Fruit fly (Drosophila melanogaster) whole organism, embryonic: ENCODE measurements around the gene T48.

Experiments
- ATbp ChIP-seq: fragments of 200-800 bp; sonication (Bioruptor generic); optimal IDR thresholded peaks from 2 replicates; lab custom pipeline; 2017; ENCODE audit warnings: missing biosample characterization, mild to moderate bottlenecking, missing genetic modification characterization, missing genetic modification reagents
- Atf6 ChIP-seq: fragments of 200-800 bp; sonication (Bioruptor generic); IDR thresholded peaks from 2 replicates; pipeline ENCODE4 v1.3.6; 2022; ENCODE audit warnings: missing biosample characterization, missing genetic modification characterization
- CG10462 ChIP-seq: fragments of 200-800 bp; sonication (Bioruptor generic); optimal IDR thresholded peaks from 2 replicates; lab custom pipeline; 2016; ENCODE audit warnings: missing biosample characterization, missing genetic modification characterization
- CG11093 ChIP-seq: fragments of 200-800 bp; sonication (Bioruptor generic); IDR thresholded peaks from 3 replicates; pipeline ENCODE4 v1.3.6; 2022; ENCODE audit warnings: missing biosample characterization, missing genetic modification characterization
- CG11695 ChIP-seq: fragments of 200-800 bp; sonication (Bioruptor generic); IDR thresholded peaks from 3 replicates; pipeline ENCODE4 v1.3.6; 2022; ENCODE audit warnings: missing biosample characterization, missing genetic modification characterization
- CG12219 ChIP-seq: fragments of 200-800 bp; sonication (Bioruptor generic); optimal IDR thresholded peaks from 3 replicates; lab custom pipeline; 2018; ENCODE audit warnings: missing biosample characterization, mild to moderate bottlenecking, missing genetic modification characterization
- CG12659 ChIP-seq: fragments of 200-800 bp; sonication (Bioruptor generic); optimal IDR thresholded peaks from 3 replicates; lab custom pipeline; 2017; ENCODE audit warnings: mild to moderate bottlenecking, missing biosample characterization, missing genetic modification reagents, missing genetic modification characterization
- CG13123 ChIP-seq: fragments of 200-800 bp; sonication (Bioruptor generic); optimal IDR thresholded peaks from 2 replicates; lab custom pipeline; 2016; ENCODE audit warnings: missing biosample characterization, missing genetic modification characterization
- CG13775 ChIP-seq: fragments of 200-800 bp; sonication (Bioruptor generic); optimal IDR thresholded peaks from 3 replicates; lab custom pipeline; 2017; ENCODE audit warnings: missing biosample characterization, mild to moderate bottlenecking, missing genetic modification characterization
- CG15601 ChIP-seq: fragments of 200-800 bp; sonication (Bioruptor generic); optimal IDR thresholded peaks from 3 replicates; lab custom pipeline; 2019; ENCODE audit warnings: missing biosample characterization, mild to moderate bottlenecking, missing genetic modification characterization, moderate library complexity
- CG1602 ChIP-seq: fragments of 200-800 bp; sonication (Bioruptor generic); optimal IDR thresholded peaks from 3 replicates; lab custom pipeline; 2016; ENCODE audit warnings: missing biosample characterization, missing genetic modification characterization
- CG1603 ChIP-seq: fragments of 200-800 bp; sonication (Bioruptor generic); optimal IDR thresholded peaks from 2 replicates; lab custom pipeline; 2019; ENCODE audit warnings: missing biosample characterization, mild to moderate bottlenecking, missing genetic modification characterization, moderate library complexity
- CG17612 ChIP-seq: fragments of 200-800 bp; sonication (Bioruptor generic); IDR thresholded peaks from 2 replicates; pipeline ENCODE4 v1.3.6; 2022; ENCODE audit warnings: missing biosample characterization, missing genetic modification characterization
- CG18011 ChIP-seq: fragments of 200-800 bp; sonication (Bioruptor generic); optimal IDR thresholded peaks from 2 replicates; lab custom pipeline; 2017; ENCODE audit warnings: missing biosample characterization, missing genetic modification characterization, mild to moderate bottlenecking, moderate library complexity, missing genotype
- CG18619 ChIP-seq: fragments of 200-800 bp; sonication (Bioruptor generic); optimal IDR thresholded peaks from 3 replicates; lab custom pipeline; 2017; ENCODE audit warnings: missing biosample characterization, mild to moderate bottlenecking, missing genetic modification characterization
- CG30403 ChIP-seq: fragments of 200-800 bp; sonication (Bioruptor generic); optimal IDR thresholded peaks from 3 replicates; lab custom pipeline; 2016; ENCODE audit warnings: missing biosample characterization, missing genetic modification characterization
- CG3847 ChIP-seq: fragments of 200-800 bp; sonication (Bioruptor generic); IDR thresholded peaks from 2 replicates; pipeline ENCODE4 v1.3.6; 2022; ENCODE audit warnings: missing biosample characterization, missing genetic modification characterization
- CG4328 ChIP-seq: fragments of 200-800 bp; sonication (Bioruptor generic); optimal IDR thresholded peaks from 3 replicates; lab custom pipeline; 2017; ENCODE audit warnings: missing biosample characterization, missing genetic modification reagents, missing genetic modification characterization
- CG43689 ChIP-seq: fragments of 200-800 bp; sonication (Bioruptor generic); IDR thresholded peaks from 2 replicates; pipeline ENCODE4 v1.3.6; 2022; ENCODE audit warnings: missing biosample characterization, missing genetic modification characterization
- CG8089 ChIP-seq: fragments of 200-800 bp; sonication (Bioruptor generic); optimal IDR thresholded peaks from 3 replicates; lab custom pipeline; 2016; ENCODE audit warnings: missing biosample characterization, missing genetic modification characterization
- CG8944 ChIP-seq: fragments of 200-800 bp; sonication (Bioruptor generic); optimal IDR thresholded peaks from 3 replicates; lab custom pipeline; 2016; ENCODE audit warnings: missing biosample characterization, missing genetic modification characterization
- CoRest ChIP-seq: fragments of 200-800 bp; sonication (Bioruptor generic); optimal IDR thresholded peaks from 3 replicates; lab custom pipeline; 2018; ENCODE audit warnings: missing biosample characterization, mild to moderate bottlenecking, missing genetic modification characterization, moderate library complexity
- Dek ChIP-seq: fragments of 200-800 bp; sonication (Bioruptor generic); optimal IDR thresholded peaks from 3 replicates; lab custom pipeline; 2019; ENCODE audit warnings: missing biosample characterization, mild to moderate bottlenecking, missing genetic modification characterization, moderate library complexity
- Eip74EF ChIP-seq, 2 experiments: fragments of 200-800 bp in 1 of 2; fragments of >200 bp in 1 of 2; sonication (Bioruptor generic) in 1 of 2; optimal IDR thresholded peaks; 2 replicates each; lab custom pipeline; 2017 to 2019; ENCODE audit warnings: missing biosample characterization in 2 of 2, missing genetic modification characterization in 2 of 2, mild to moderate bottlenecking in 1 of 2, moderate library complexity in 1 of 2
- Fer3 ChIP-seq: fragments of 200-800 bp; sonication (Bioruptor generic); optimal IDR thresholded peaks from 2 replicates; lab custom pipeline; 2018; ENCODE audit warnings: missing biosample characterization, mild to moderate bottlenecking, missing genetic modification characterization, moderate library complexity
- H2.0 ChIP-seq: fragments of 200-800 bp; sonication (Bioruptor generic); IDR thresholded peaks from 2 replicates; pipeline ENCODE4 v1.3.6; 2022; ENCODE audit warnings: missing biosample characterization, missing genetic modification characterization
- Hr3 ChIP-seq: fragments of 200-800 bp; sonication (Bioruptor generic); optimal IDR thresholded peaks from 3 replicates; lab custom pipeline; 2016; ENCODE audit warnings: missing biosample characterization, missing genetic modification characterization
- Hr51 ChIP-seq, 2 experiments: fragments of 200-800 bp; sonication (Bioruptor generic); optimal IDR thresholded peaks; 2 replicates in 1 of 2; 3 replicates in 1 of 2; lab custom pipeline; 2016 to 2018; ENCODE audit warnings: missing biosample characterization in 2 of 2, missing genetic modification characterization in 2 of 2, mild to moderate bottlenecking in 1 of 2, moderate library complexity in 1 of 2
- Meics ChIP-seq: fragments of 200-800 bp; sonication (Bioruptor generic); optimal IDR thresholded peaks from 2 replicates; lab custom pipeline; 2017; ENCODE audit warnings: missing biosample characterization, mild to moderate bottlenecking, missing genetic modification characterization
- Optix ChIP-seq: fragments of 200-800 bp; sonication (Bioruptor generic); IDR thresholded peaks from 3 replicates; pipeline ENCODE4 v1.3.6; 2022; ENCODE audit warnings: missing biosample characterization, missing genetic modification characterization
- ash1 ChIP-seq: fragments of 200-800 bp; sonication (Bioruptor generic); optimal IDR thresholded peaks from 2 replicates; lab custom pipeline; 2018; ENCODE audit warnings: missing biosample characterization, mild to moderate bottlenecking, missing genetic modification characterization
- cad ChIP-seq: fragments of >200 bp; optimal IDR thresholded peaks from 2 replicates; lab custom pipeline; 2017; ENCODE audit warnings: missing biosample characterization, missing genetic modification characterization
- chinmo ChIP-seq: fragments of 200-800 bp; sonication (Bioruptor generic); IDR thresholded peaks from 4 replicates; pipeline ENCODE4 v1.3.6; 2022; ENCODE audit warnings: missing biosample characterization, missing genetic modification characterization; ENCODE audit not compliant: partially characterized antibody
- corto ChIP-seq: fragments of 200-800 bp; sonication (Bioruptor generic); optimal IDR thresholded peaks from 2 replicates; lab custom pipeline; 2016; ENCODE audit warnings: missing biosample characterization, mild to moderate bottlenecking, missing genetic modification characterization, moderate library complexity
- ems ChIP-seq: fragments of 200-800 bp; sonication (Bioruptor generic); optimal IDR thresholded peaks from 3 replicates; lab custom pipeline; 2016; ENCODE audit warnings: missing biosample characterization, missing genetic modification characterization
- esg ChIP-seq: fragments of 200-800 bp; sonication (Bioruptor generic); conservative IDR thresholded peaks from 2 replicates; pipeline ENCODE4 v1.3.6; 2022; ENCODE audit warnings: missing biosample characterization, missing genetic modification characterization
- fd3F ChIP-seq: fragments of 200-800 bp; sonication (Bioruptor generic); optimal IDR thresholded peaks from 2 replicates; lab custom pipeline; 2018; ENCODE audit warnings: missing biosample characterization, mild to moderate bottlenecking, missing genetic modification characterization, moderate library complexity
- fd96Cb ChIP-seq: fragments of 200-800 bp; sonication (Bioruptor generic); optimal IDR thresholded peaks from 2 replicates; lab custom pipeline; 2018; ENCODE audit warnings: missing biosample characterization, mild to moderate bottlenecking, missing genetic modification characterization, moderate library complexity
- lov ChIP-seq, 2 experiments: fragments of 200-800 bp in 1 of 2; fragments of >200 bp in 1 of 2; sonication (Bioruptor generic) in 1 of 2; IDR thresholded peaks in 1 of 2; optimal IDR thresholded peaks in 1 of 2; 2 replicates in 1 of 2; 3 replicates in 1 of 2; pipeline versions ENCODE4 v1.3.6 to Lab custom; 2017 to 2022; ENCODE audit warnings: missing biosample characterization in 1 of 2, missing genetic modification characterization in 1 of 2
- odd ChIP-seq: fragments of 200-800 bp; sonication (Bioruptor generic); optimal IDR thresholded peaks from 2 replicates; lab custom pipeline; 2017; ENCODE audit warnings: missing biosample characterization, mild to moderate bottlenecking, missing genetic modification characterization
- ranshi ChIP-seq: fragments of 200-800 bp; sonication (Bioruptor generic); IDR thresholded peaks from 2 replicates; pipeline ENCODE4 v1.3.6; 2022; ENCODE audit warnings: missing biosample characterization, missing genetic modification characterization
- row ChIP-seq: fragments of 200-800 bp; sonication (Bioruptor generic); IDR thresholded peaks from 3 replicates; pipeline ENCODE4 v1.3.6; 2022; ENCODE audit warnings: missing biosample characterization, missing genetic modification characterization
- sc ChIP-seq, 3 experiments: fragments of >200 bp in 2 of 3; fragments of 200-800 bp in 1 of 3; sonication (Bioruptor generic) in 1 of 3; optimal IDR thresholded peaks; 2 replicates in 2 of 3; 3 replicates in 1 of 3; lab custom pipeline; 2017; ENCODE audit warnings: mild to moderate bottlenecking in 1 of 3, missing biosample characterization in 1 of 3, missing genetic modification characterization in 1 of 3, missing genetic modification reagents in 1 of 3
- scrt ChIP-seq: fragments of 200-800 bp; sonication (Bioruptor generic); optimal IDR thresholded peaks from 2 replicates; lab custom pipeline; 2018; ENCODE audit warnings: missing biosample characterization, mild to moderate bottlenecking, missing genetic modification characterization, moderate library complexity
- shn ChIP-seq: fragments of 200-800 bp; sonication (Bioruptor generic); optimal IDR thresholded peaks from 3 replicates; lab custom pipeline; 2016; ENCODE audit warnings: missing biosample characterization, missing genetic modification characterization
- tio ChIP-seq: fragments of 200-800 bp; sonication (Bioruptor generic); optimal IDR thresholded peaks from 2 replicates; lab custom pipeline; 2017; ENCODE audit warnings: missing biosample characterization, missing genetic modification characterization, inconsistent platforms
- unc-4 ChIP-seq: fragments of 200-800 bp; sonication (Bioruptor generic); IDR thresholded peaks from 2 replicates; pipeline ENCODE4 v1.3.6; 2022; ENCODE audit warnings: missing biosample characterization, missing genetic modification characterization; ENCODE audit not compliant: partially characterized antibody
- unpg ChIP-seq: fragments of 200-800 bp; sonication (Bioruptor generic); optimal IDR thresholded peaks from 3 replicates; lab custom pipeline; 2018; ENCODE audit warnings: missing biosample characterization, mild to moderate bottlenecking, missing genetic modification characterization, moderate library complexity

T48 gene

dm6 chr3R:26928424-26928823, 46.9 kb downstream of the T48 start (continued):
- TF ChIP-seq fd3F (GFP tag; lab: Kevin White, UChicago) (peak; percentile 61), CG8944 (GFP tag; lab: Kevin White, UChicago) (no peak), unc-4 (GFP tag; lab: Robert Waterston, UW) (no peak), ranshi (GFP tag; lab: Robert Waterston, UW) (peak; percentile 18; the same call in 1 of the 2 replicates), ash1 (GFP tag; lab: Kevin White, UChicago) (no peak), CG12219 (GFP tag; lab: Kevin White, UChicago) (peak; percentile 64), H2.0 (GFP tag; lab: Robert Waterston, UW) (peak; percentile 65), corto (GFP tag; lab: Kevin White, UChicago) (peak; percentile 86), scrt (GFP tag; lab: Kevin White, UChicago) (no peak), Hr51 (GFP tag; optimal IDR thresholded peaks at IDR 0.05; lab: Kevin White, UChicago) (peak in 1 of 2 experiments; percentile 89), CG11093 (GFP tag; lab: Robert Waterston, UW) (peak; percentile 26; the same call in 1 of the 3 replicates), Hr3 (GFP tag; lab: Kevin White, UChicago) (peak; percentile 15), Optix (GFP tag; lab: Robert Waterston, UW) (no peak), ATbp (GFP tag; lab: Kevin White, UChicago) (peak; percentile 50), CG8089 (no peak), CG15601 (peak; percentile 34), CG3847 (GFP tag; lab: Robert Waterston, UW) (0 out of 2 replicates have a peak, but pooled peaks have one; percentile 29), CoRest (tag; lab: Kevin White, UChicago) (peak; percentile 72), CG13775 (GFP tag; lab: Kevin White, UChicago) (peak; percentile 23), CG1603 (tag; lab: Kevin White, UChicago) (peak; percentile 59), CG18619 (GFP tag; lab: Kevin White, UChicago) (peak; percentile 17), sc (optimal IDR thresholded peaks at IDR 0.05; lab: Kevin White, UChicago) (no peak), sc (GFP tag; optimal IDR thresholded peaks at IDR 0.05; lab: Kevin White, UChicago) (peak; percentile 27), ems (peak; percentile 33), CG4328 (GFP tag; lab: Kevin White, UChicago) (no peak), cad (GFP tag; lab: Kevin White, UChicago) (no peak), Meics (GFP tag; lab: Kevin White, UChicago) (peak; percentile 32), Dek (peak; percentile 28), Eip74EF (GFP tag; optimal IDR thresholded peaks at IDR 0.05; lab: Kevin White, UChicago) (peak in 1 of 2 experiments; percentile 59), Fer3 (peak; percentile 40), unpg (GFP tag; lab: Kevin White, UChicago) (peak; percentile 77), CG12659 (GFP tag; lab: Kevin White, UChicago) (peak; percentile 48), fd96Cb (peak; percentile 72), CG43689 (GFP tag; lab: Robert Waterston, UW) (peak; percentile 39; the same call in 1 of the 2 replicates), tio (GFP tag; lab: Kevin White, UChicago) (peak; percentile 44), CG17612 (no peak), CG18011 (GFP tag; lab: Kevin White, UChicago) (peak; percentile 5), esg (0 out of 2 replicates have a peak, but pooled peaks have one; percentile 23), CG1602 (peak; percentile 15), Atf6 (GFP tag; lab: Robert Waterston, UW) (peak; percentile 43; the same call in 1 of the 2 replicates), lov (optimal IDR thresholded peaks at IDR 0.05; lab: Kevin White, UChicago) (no peak), lov (GFP tag; IDR thresholded peaks at IDR 0.05; lab: Robert Waterston, UW) (no peak), shn (GFP tag; lab: Kevin White, UChicago) (no peak), row (peak; percentile 68), CG10462 (GFP tag; lab: Kevin White, UChicago) (no peak), CG13123 (GFP tag; lab: Kevin White, UChicago) (peak; percentile 27), CG30403 (GFP tag; lab: Kevin White, UChicago) (peak; percentile 60), CG11695 (peak; percentile 34; the same call in 1 of the 3 replicates), odd (peak; percentile 71), chinmo (no peak)
